Fruit fly (Drosophila melanogaster): ENCODE data around the gene CG42748.

Gene CG42748

DNA sequence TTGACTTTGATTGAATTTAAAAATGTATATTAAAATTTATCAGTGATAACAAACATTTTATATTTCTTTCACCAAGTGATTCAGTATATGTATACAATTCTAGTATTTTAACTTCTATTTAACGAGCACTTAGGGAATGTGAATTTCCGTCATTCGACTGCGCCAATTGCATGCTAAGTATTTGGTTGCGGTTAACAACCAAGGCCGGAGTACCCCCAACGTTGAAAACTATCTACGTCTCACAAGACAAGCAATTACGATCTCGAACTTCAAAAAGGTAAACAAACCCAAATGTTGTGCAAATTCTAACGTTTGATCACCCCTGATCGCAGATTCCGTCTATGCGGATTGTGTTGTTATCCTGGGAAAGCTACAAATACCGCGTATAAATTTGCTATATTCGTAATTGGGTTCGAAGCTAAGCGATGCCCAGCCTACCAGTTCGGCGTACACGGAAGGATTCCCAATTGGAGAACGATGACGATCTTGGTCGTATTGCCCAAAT, at the start of gene CG42748:
Gene CG42748 (plus strand): TSS at position 51 of the 505 bp plus-strand sequence.
- TF ChIP-seq bab1 (GFP tag; optimal IDR thresholded peaks at IDR 0.05) (peak; percentile 25), Mnt (GFP tag; optimal IDR thresholded peaks at IDR 0.05) (peak; percentile 10), Crg-1 (GFP tag; optimal IDR thresholded peaks at IDR 0.05) (no peak), CG14711 (tag; optimal IDR thresholded peaks at IDR 0.05) (no peak), CG7045 (GFP tag; optimal IDR thresholded peaks at IDR 0.05) (no peak), pad (GFP tag; optimal IDR thresholded peaks at IDR 0.05) (no peak), Clk (GFP tag; optimal IDR thresholded peaks at IDR 0.05) (no peak), kay (GFP tag; ENCODE audit: borderline replicate concordance) (peak; percentile 13), Hr96 (GFP tag; optimal IDR thresholded peaks at IDR 0.05) (no peak), CG12768 (GFP tag; optimal IDR thresholded peaks at IDR 0.05) (no peak), tj (GFP tag; optimal IDR thresholded peaks at IDR 0.05) (no peak), CG7101 (tag; optimal IDR thresholded peaks at IDR 0.05) (peak; percentile 4), CG1620 (GFP tag; optimal IDR thresholded peaks at IDR 0.05) (peak; percentile 35), toe (GFP tag; optimal IDR thresholded peaks at IDR 0.05) (no peak), CG5204 (GFP tag; optimal IDR thresholded peaks at IDR 0.05) (peak; percentile 26)

- TF ChIP-seq CG7045 (GFP tag; optimal IDR thresholded peaks at IDR 0.05) (no peak), CG7101 (tag; optimal IDR thresholded peaks at IDR 0.05) (no peak), Hr96 (GFP tag; optimal IDR thresholded peaks at IDR 0.05) (no peak), Crg-1 (GFP tag; optimal IDR thresholded peaks at IDR 0.05) (no peak), CG5204 (GFP tag; optimal IDR thresholded peaks at IDR 0.05) (no peak), bab1 (GFP tag; optimal IDR thresholded peaks at IDR 0.05) (no peak), Mnt (GFP tag; optimal IDR thresholded peaks at IDR 0.05) (no peak), CG1620 (GFP tag; optimal IDR thresholded peaks at IDR 0.05) (no peak), ovo (GFP tag; optimal IDR thresholded peaks at IDR 0.05) (no peak), tj (GFP tag; optimal IDR thresholded peaks at IDR 0.05) (no peak), CG11617 (GFP tag; optimal IDR thresholded peaks at IDR 0.05) (no peak), pad (GFP tag; optimal IDR thresholded peaks at IDR 0.05) (no peak), Clk (GFP tag; optimal IDR thresholded peaks at IDR 0.05) (no peak), CG12768 (GFP tag; optimal IDR thresholded peaks at IDR 0.05) (no peak), cnc (optimal IDR thresholded peaks at IDR 0.05) (no peak), CG33017 (tag; optimal IDR thresholded peaks at IDR 0.05) (no peak), toe (GFP tag; optimal IDR thresholded peaks at IDR 0.05) (no peak), kay (GFP tag; ENCODE audit: borderline replicate concordance) (no peak), cic (GFP tag; optimal IDR thresholded peaks at IDR 0.05) (no peak), CG14711 (tag; optimal IDR thresholded peaks at IDR 0.05) (no peak)
Observed at dm6 chr2L:22104301-22104700, 26.7 kb upstream of the CG42748 start, which contains the start of gene tplus3b. Gene tplus3b (minus strand): TSS chr2L:22104401.

DNA sequence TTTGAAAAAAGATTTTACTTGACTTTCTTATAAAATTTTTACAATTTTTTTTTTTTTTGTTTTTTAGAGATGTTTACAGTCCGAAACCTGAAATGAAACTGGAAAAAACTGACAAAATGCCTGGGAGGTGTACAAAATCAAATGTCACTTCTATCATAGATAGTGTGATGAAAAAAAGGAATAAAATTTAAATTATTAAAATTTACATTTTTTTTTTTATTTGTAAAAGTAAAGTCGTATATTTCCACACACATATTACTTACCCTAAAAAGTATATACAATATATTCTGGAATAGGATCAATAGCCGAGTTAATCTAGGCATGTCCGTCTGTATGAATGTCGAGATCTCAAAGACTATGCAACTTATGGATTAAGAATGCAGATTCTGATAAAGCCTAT, 25.6 kb upstream of the CG42748 start, which contains the start of gene CG15219:
Gene CG15219 (minus strand): TSS at position 101 of the 400 bp plus-strand sequence.
- TF ChIP-seq Crg-1 (GFP tag; optimal IDR thresholded peaks at IDR 0.05), result no peak
- no peak for TF ChIP-seq kay (GFP tag; ENCODE audit: borderline replicate concordance)
- TF ChIP-seq bab1 (GFP tag; optimal IDR thresholded peaks at IDR 0.05), result no peak

- no peak for TF ChIP-seq kay (GFP tag; ENCODE audit: borderline replicate concordance)
- TF ChIP-seq bab1 (GFP tag; optimal IDR thresholded peaks at IDR 0.05), result no peak
- TF ChIP-seq cnc (optimal IDR thresholded peaks at IDR 0.05), result no peak
Observed at dm6 chr2L:22107204-22107603, 23.8 kb upstream of the CG42748 start, which contains the start of gene CG10834. Gene CG10834 (minus strand): TSS chr2L:22107304.

- TF ChIP-seq CG14711 (tag; optimal IDR thresholded peaks at IDR 0.05) (no peak), ovo (GFP tag; optimal IDR thresholded peaks at IDR 0.05) (no peak), tj (GFP tag; optimal IDR thresholded peaks at IDR 0.05) (no peak), Mnt (GFP tag; optimal IDR thresholded peaks at IDR 0.05) (no peak), CG11617 (GFP tag; optimal IDR thresholded peaks at IDR 0.05) (no peak), Clk (GFP tag; optimal IDR thresholded peaks at IDR 0.05) (no peak), CG7101 (tag; optimal IDR thresholded peaks at IDR 0.05) (no peak), CG1620 (GFP tag; optimal IDR thresholded peaks at IDR 0.05) (no peak), Crg-1 (GFP tag; optimal IDR thresholded peaks at IDR 0.05) (no peak), CG7045 (GFP tag; optimal IDR thresholded peaks at IDR 0.05) (peak; percentile 43), Hr96 (GFP tag; optimal IDR thresholded peaks at IDR 0.05) (no peak), CG5204 (GFP tag; optimal IDR thresholded peaks at IDR 0.05) (peak; percentile 20), cnc (optimal IDR thresholded peaks at IDR 0.05) (no peak), pad (GFP tag; optimal IDR thresholded peaks at IDR 0.05) (no peak), cic (GFP tag; optimal IDR thresholded peaks at IDR 0.05) (no peak), kay (GFP tag; ENCODE audit: borderline replicate concordance) (peak; percentile 59), bab1 (GFP tag; optimal IDR thresholded peaks at IDR 0.05) (no peak), CG33017 (tag; optimal IDR thresholded peaks at IDR 0.05) (no peak), toe (GFP tag; optimal IDR thresholded peaks at IDR 0.05) (no peak)
Observed at dm6 chr2L:22108664-22109063, 22.4 kb upstream of the CG42748 start, which contains the start of gene CG6675. Gene CG6675 (plus strand): TSS chr2L:22108964.

dm6 chr2L:22120871-22121388, 10.1 kb upstream of the CG42748 start, which contains the start of gene CG3651:
Gene CG3651 (plus strand): TSS chr2L:22121338.
- TF ChIP-seq Mnt (GFP tag; optimal IDR thresholded peaks at IDR 0.05) (no peak), toe (GFP tag; optimal IDR thresholded peaks at IDR 0.05) (no peak), CG5204 (GFP tag; optimal IDR thresholded peaks at IDR 0.05) (no peak), ovo (GFP tag; optimal IDR thresholded peaks at IDR 0.05) (no peak), Clk (GFP tag; optimal IDR thresholded peaks at IDR 0.05) (no peak), CG7045 (GFP tag; optimal IDR thresholded peaks at IDR 0.05) (no peak), Crg-1 (GFP tag; optimal IDR thresholded peaks at IDR 0.05) (no peak), bab1 (GFP tag; optimal IDR thresholded peaks at IDR 0.05) (no peak), kay (GFP tag; ENCODE audit: borderline replicate concordance) (no peak), CG1620 (GFP tag; optimal IDR thresholded peaks at IDR 0.05) (no peak), pad (GFP tag; optimal IDR thresholded peaks at IDR 0.05) (no peak), Hr96 (GFP tag; optimal IDR thresholded peaks at IDR 0.05) (no peak), tj (GFP tag; optimal IDR thresholded peaks at IDR 0.05) (no peak), CG12768 (GFP tag; optimal IDR thresholded peaks at IDR 0.05) (no peak)
